Worm (Caenorhabditis elegans) whole organism, L1 larva: ENCODE measurements around the gene srx-51.

Source experiments
- pqm-1 ChIP-seq: sonication (generic microtip); optimal IDR thresholded peaks from 3 replicates; lab custom pipeline; 2017; ENCODE audit warnings: missing biosample characterization, missing genetic modification characterization
- skn-1 ChIP-seq: fragments of 150-350 bp; optimal IDR thresholded peaks from 2 replicates; lab custom pipeline; 2014; ENCODE audit warnings: missing biosample characterization, missing genetic modification characterization

ce11 chrV:15253529-15253928, 28.2 kb upstream of the srx-51 start, which contains the start of gene srbc-75:
- no peak for TF ChIP-seq skn-1 (tag; lab: Kevin White, UChicago)
- TF ChIP-seq pqm-1 (tag; lab: Kevin White, UChicago): no peak
